Fruit fly (Drosophila melanogaster) whole organism, pupa: ENCODE data around the gene hyd.

Experiments
- CG34367 ChIP-seq: fragments of 200-800 bp; sonication (Bioruptor generic); optimal IDR thresholded peaks from 2 replicates; lab custom pipeline; 2018; ENCODE audit warnings: missing biosample characterization, mild to moderate bottlenecking, missing genetic modification characterization
- CG9948 ChIP-seq: fragments of 200-800 bp; sonication (Bioruptor generic); optimal IDR thresholded peaks from 2 replicates; lab custom pipeline; 2018; ENCODE audit warnings: missing biosample characterization, mild to moderate bottlenecking, missing genetic modification characterization, moderate library complexity
- EcR ChIP-seq: fragments of 200-800 bp; sonication (Bioruptor generic); optimal IDR thresholded peaks from 3 replicates; lab custom pipeline; 2019; ENCODE audit warnings: missing biosample characterization, missing genetic modification characterization, mild to moderate bottlenecking, moderate library complexity, missing genetic modification reagents
- Pif1A ChIP-seq: fragments of 200-800 bp; sonication (Bioruptor generic); optimal IDR thresholded peaks from 3 replicates; lab custom pipeline; 2016; ENCODE audit warnings: missing biosample characterization, missing genetic modification characterization
- fd96Ca ChIP-seq: fragments of 200-800 bp; sonication (Bioruptor generic); IDR thresholded peaks from 3 replicates; pipeline ENCODE4 v1.3.6; 2022; ENCODE audit warnings: missing biosample characterization, missing genetic modification characterization

DNA sequence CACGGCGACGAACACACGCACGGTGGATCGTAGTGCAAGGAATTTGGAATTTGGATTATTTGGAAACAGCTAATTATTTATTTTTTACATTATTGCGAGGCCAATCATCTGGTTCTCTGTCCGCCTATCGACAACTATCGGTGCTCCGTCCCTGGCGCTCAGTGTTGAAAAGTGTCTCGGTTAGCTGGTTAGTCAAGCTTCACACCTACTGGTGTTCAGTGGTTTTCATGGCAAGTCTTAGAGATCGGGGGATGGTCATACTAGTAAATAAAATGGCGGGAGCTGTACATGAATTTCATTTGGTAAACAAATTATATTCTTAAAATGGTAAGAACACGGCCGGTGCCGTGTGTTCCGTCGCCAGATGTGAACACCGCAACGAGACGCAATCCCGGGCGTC, 14.5 kb downstream of the hyd start, which contains the start of the genes trbd and dmt:
- TF ChIP-seq Pif1A (GFP tag; lab: Kevin White, UChicago) (no peak), fd96Ca (GFP tag; lab: Robert Waterston, UW) (no peak), CG9948 (tag; lab: Kevin White, UChicago) (no peak), EcR (no peak), CG34367 (tag; lab: Kevin White, UChicago) (no peak)
